Fruit fly (Drosophila melanogaster) whole organism, embryonic: ENCODE measurements around the gene MEP-1.

ENCODE experiments used
- ATbp ChIP-seq: fragments of 200-800 bp; sonication (Bioruptor generic); optimal IDR thresholded peaks from 2 replicates; lab custom pipeline; 2017; ENCODE audit warnings: missing biosample characterization, mild to moderate bottlenecking, missing genetic modification characterization, missing genetic modification reagents
- Ada2b ChIP-seq: fragments of 200-800 bp; sonication (Bioruptor generic); IDR thresholded peaks from 2 replicates; pipeline ENCODE4 v1.3.6; 2022; ENCODE audit warnings: missing biosample characterization, missing genetic modification characterization
- Bteb2 ChIP-seq: fragments of 200-800 bp; sonication (Bioruptor generic); optimal IDR thresholded peaks from 2 replicates; lab custom pipeline; 2016; ENCODE audit warnings: missing biosample characterization, missing genetic modification characterization
- CG10267 ChIP-seq: fragments of 200-800 bp; sonication (Bioruptor generic); optimal IDR thresholded peaks from 2 replicates; lab custom pipeline; 2018; ENCODE audit warnings: missing biosample characterization, mild to moderate bottlenecking, missing genetic modification characterization, moderate library complexity
- CG10654 ChIP-seq: fragments of 200-800 bp; sonication (Bioruptor generic); optimal IDR thresholded peaks from 2 replicates; lab custom pipeline; 2016; ENCODE audit warnings: missing biosample characterization, missing genetic modification characterization
- CG12155 ChIP-seq: fragments of 200-800 bp; sonication (Bioruptor generic); optimal IDR thresholded peaks from 3 replicates; lab custom pipeline; 2016; ENCODE audit warnings: missing biosample characterization, missing genetic modification characterization
- CG12769 ChIP-seq: fragments of 200-800 bp; sonication (Bioruptor generic); optimal IDR thresholded peaks from 2 replicates; lab custom pipeline; 2019; ENCODE audit warnings: missing biosample characterization, mild to moderate bottlenecking, missing genetic modification characterization, moderate library complexity
- CG13287 ChIP-seq: fragments of 200-800 bp; sonication (Bioruptor generic); IDR thresholded peaks from 2 replicates; pipeline ENCODE4 v1.3.6; 2022; ENCODE audit warnings: missing biosample characterization, missing genetic modification characterization; ENCODE audit not compliant: partially characterized antibody
- CG1529 ChIP-seq: fragments of 200-800 bp; sonication (Bioruptor generic); optimal IDR thresholded peaks from 3 replicates; lab custom pipeline; 2018; ENCODE audit warnings: missing biosample characterization, missing genetic modification characterization
- CG2889 ChIP-seq: fragments of 200-800 bp; sonication (Bioruptor generic); IDR thresholded peaks from 3 replicates; pipeline ENCODE4 v1.3.6; 2022; ENCODE audit warnings: missing biosample characterization, missing genetic modification characterization
- CG42726 ChIP-seq: fragments of 200-800 bp; sonication (Bioruptor generic); IDR thresholded peaks from 2 replicates; pipeline ENCODE4 v1.3.6; 2022; ENCODE audit warnings: missing biosample characterization, missing genetic modification characterization; ENCODE audit not compliant: partially characterized antibody
- CG4707 ChIP-seq: fragments of 200-800 bp; sonication (Bioruptor generic); optimal IDR thresholded peaks from 2 replicates; lab custom pipeline; 2018; ENCODE audit warnings: missing biosample characterization, mild to moderate bottlenecking, missing genetic modification characterization, moderate library complexity
- CG6854 ChIP-seq: fragments of 200-800 bp; sonication (Bioruptor generic); optimal IDR thresholded peaks from 3 replicates; lab custom pipeline; 2017; ENCODE audit warnings: missing biosample characterization, mild to moderate bottlenecking, missing genetic modification characterization
- CG7271 ChIP-seq: fragments of 200-800 bp; sonication (Bioruptor generic); optimal IDR thresholded peaks from 2 replicates; lab custom pipeline; 2018; ENCODE audit warnings: missing biosample characterization, mild to moderate bottlenecking, missing genetic modification characterization, moderate library complexity
- CG7786 ChIP-seq: fragments of 200-800 bp; sonication (Bioruptor generic); optimal IDR thresholded peaks from 2 replicates; lab custom pipeline; 2016; ENCODE audit warnings: missing biosample characterization, missing genetic modification characterization
- CG8765 ChIP-seq: fragments of 200-800 bp; sonication (Bioruptor generic); IDR thresholded peaks from 2 replicates; pipeline ENCODE4 v1.3.6; 2022; ENCODE audit warnings: missing biosample characterization, missing genetic modification characterization
- CG8944 ChIP-seq: fragments of 200-800 bp; sonication (Bioruptor generic); optimal IDR thresholded peaks from 3 replicates; lab custom pipeline; 2016; ENCODE audit warnings: missing biosample characterization, missing genetic modification characterization
- CkIIα-i1 ChIP-seq: fragments of 200-800 bp; sonication (Bioruptor generic); IDR thresholded peaks from 2 replicates; pipeline ENCODE4 v1.3.6; 2022; ENCODE audit warnings: missing biosample characterization, missing genetic modification characterization
- Deaf1 ChIP-seq: fragments of 200-800 bp; optimal IDR thresholded peaks from 3 replicates; lab custom pipeline; 2019; ENCODE audit warnings: missing biosample characterization, mild to moderate bottlenecking, missing genetic modification characterization, moderate library complexity
- Dref ChIP-seq: fragments of 200-800 bp; sonication (Bioruptor generic); IDR thresholded peaks from 2 replicates; pipeline ENCODE4 v1.3.6; 2022; ENCODE audit warnings: missing biosample characterization, missing genetic modification characterization
- Fer3 ChIP-seq: fragments of 200-800 bp; sonication (Bioruptor generic); optimal IDR thresholded peaks from 2 replicates; lab custom pipeline; 2018; ENCODE audit warnings: missing biosample characterization, mild to moderate bottlenecking, missing genetic modification characterization, moderate library complexity
- GATAe ChIP-seq: fragments of 200-800 bp; sonication (Bioruptor generic); conservative IDR thresholded peaks from 2 replicates; pipeline ENCODE4 v1.3.6; 2022; ENCODE audit warnings: missing biosample characterization, missing genetic modification characterization
- HLH3B ChIP-seq: fragments of 200-800 bp; sonication (Bioruptor generic); IDR thresholded peaks from 2 replicates; pipeline ENCODE4 v1.3.6; 2022; ENCODE audit warnings: missing biosample characterization, missing genetic modification characterization
- Med ChIP-seq: fragments of 200-800 bp; sonication (Bioruptor generic); peaks from one replicate; lab custom pipeline; 2016; ENCODE audit warnings: missing biosample characterization, missing genetic modification characterization, mild to moderate bottlenecking, inconsistent platforms, moderate library complexity
- Mrtf ChIP-seq: fragments of 200-800 bp; sonication (Bioruptor generic); IDR thresholded peaks from 3 replicates; pipeline ENCODE4 v1.3.6; 2022; ENCODE audit warnings: missing biosample characterization, missing genetic modification characterization
- Tbp ChIP-seq: fragments of >200 bp; optimal IDR thresholded peaks from 2 replicates; lab custom pipeline; 2018; ENCODE audit warnings: missing biosample characterization, missing genetic modification characterization
- al ChIP-seq: fragments of 200-800 bp; sonication (Bioruptor generic); IDR thresholded peaks from 2 replicates; pipeline ENCODE4 v1.3.6; 2022; ENCODE audit warnings: missing biosample characterization, missing genetic modification characterization
- bbx ChIP-seq: fragments of 200-800 bp; sonication (Bioruptor generic); IDR thresholded peaks from 2 replicates; pipeline ENCODE4 v1.3.6; 2022; ENCODE audit warnings: missing biosample characterization, missing genetic modification characterization; ENCODE audit not compliant: partially characterized antibody
- chm ChIP-seq: fragments of 200-800 bp; sonication (Bioruptor generic); IDR thresholded peaks from 2 replicates; pipeline ENCODE4 v1.3.6; 2022; ENCODE audit warnings: missing biosample characterization, missing genetic modification characterization
- ems ChIP-seq: fragments of 200-800 bp; sonication (Bioruptor generic); optimal IDR thresholded peaks from 3 replicates; lab custom pipeline; 2016; ENCODE audit warnings: missing biosample characterization, missing genetic modification characterization
- fru ChIP-seq: fragments of >200 bp; optimal IDR thresholded peaks from 2 replicates; lab custom pipeline; 2017
- gsb-n ChIP-seq: fragments of 200-800 bp; sonication (Bioruptor generic); optimal IDR thresholded peaks from 3 replicates; lab custom pipeline; 2018; ENCODE audit warnings: missing biosample characterization, mild to moderate bottlenecking, missing genetic modification characterization
- h ChIP-seq: fragments of >200 bp; optimal IDR thresholded peaks from 2 replicates; lab custom pipeline; 2017
- hb ChIP-seq: fragments of 200-800 bp; sonication (Bioruptor generic); IDR thresholded peaks from 3 replicates; pipeline ENCODE4 v1.3.6; 2022; ENCODE audit warnings: missing biosample characterization, missing genetic modification characterization; ENCODE audit not compliant: partially characterized antibody
- hth ChIP-seq: fragments of >200 bp; optimal IDR thresholded peaks from 2 replicates; lab custom pipeline; 2017; ENCODE audit warnings: inconsistent platforms
- insv ChIP-seq, 2 experiments: fragments of 200-800 bp; sonication (Bioruptor generic); optimal IDR thresholded peaks; 3 replicates each; lab custom pipeline; 2016 to 2018; ENCODE audit warnings: missing biosample characterization in 2 of 2, missing genetic modification characterization in 2 of 2
- ken ChIP-seq: fragments of 200-800 bp; sonication (Bioruptor generic); IDR thresholded peaks from 3 replicates; pipeline ENCODE4 v1.3.6; 2022; ENCODE audit warnings: missing biosample characterization, missing genetic modification characterization
- lola ChIP-seq, 3 experiments: fragments of >200 bp in 2 of 3; fragments of 200-800 bp in 1 of 3; sonication (Bioruptor generic) in 1 of 3; optimal IDR thresholded peaks; 2 replicates each; lab custom pipeline; 2017 to 2019; ENCODE audit warnings: missing biosample characterization in 3 of 3, missing genetic modification characterization in 3 of 3, mild to moderate bottlenecking in 1 of 3, moderate library complexity in 1 of 3
- nerfin-2 ChIP-seq: fragments of 200-800 bp; sonication (Bioruptor generic); IDR thresholded peaks from 2 replicates; pipeline ENCODE4 v1.3.6; 2022; ENCODE audit warnings: missing biosample characterization, missing genetic modification characterization; ENCODE audit not compliant: partially characterized antibody
- onecut ChIP-seq: fragments of 200-800 bp; sonication (Bioruptor generic); IDR thresholded peaks from 2 replicates; pipeline ENCODE4 v1.3.6; 2022; ENCODE audit warnings: missing biosample characterization, missing genetic modification characterization
- pfk ChIP-seq: fragments of 200-800 bp; sonication (Bioruptor generic); optimal IDR thresholded peaks from 2 replicates; lab custom pipeline; 2018; ENCODE audit warnings: missing biosample characterization, mild to moderate bottlenecking, missing genetic modification characterization, moderate library complexity
- pho ChIP-seq: fragments of 200-800 bp; sonication (Bioruptor generic); optimal IDR thresholded peaks from 2 replicates; lab custom pipeline; 2016; ENCODE audit warnings: missing biosample characterization, missing genetic modification characterization
- repo ChIP-seq: fragments of 200-800 bp; sonication (Bioruptor generic); optimal IDR thresholded peaks from 2 replicates; lab custom pipeline; 2016; ENCODE audit warnings: missing biosample characterization, missing genetic modification characterization
- ro ChIP-seq: fragments of 200-800 bp; sonication (Bioruptor generic); IDR thresholded peaks from 2 replicates; pipeline ENCODE4 v1.3.6; 2022; ENCODE audit warnings: missing biosample characterization, missing genetic modification characterization
- sens-2 ChIP-seq: fragments of 200-800 bp; sonication (Bioruptor generic); IDR thresholded peaks from 2 replicates; pipeline ENCODE4 v1.3.6; 2022; ENCODE audit warnings: missing biosample characterization, missing genetic modification characterization
- tin ChIP-seq: fragments of 200-800 bp; sonication (Bioruptor generic); optimal IDR thresholded peaks from 3 replicates; lab custom pipeline; 2016; ENCODE audit warnings: missing biosample characterization, missing genetic modification characterization
- wor ChIP-seq: fragments of 200-800 bp; sonication (Bioruptor generic); IDR thresholded peaks from 2 replicates; pipeline ENCODE4 v1.3.6; 2022; ENCODE audit warnings: missing biosample characterization, missing genetic modification characterization

Gene MEP-1

DNA sequence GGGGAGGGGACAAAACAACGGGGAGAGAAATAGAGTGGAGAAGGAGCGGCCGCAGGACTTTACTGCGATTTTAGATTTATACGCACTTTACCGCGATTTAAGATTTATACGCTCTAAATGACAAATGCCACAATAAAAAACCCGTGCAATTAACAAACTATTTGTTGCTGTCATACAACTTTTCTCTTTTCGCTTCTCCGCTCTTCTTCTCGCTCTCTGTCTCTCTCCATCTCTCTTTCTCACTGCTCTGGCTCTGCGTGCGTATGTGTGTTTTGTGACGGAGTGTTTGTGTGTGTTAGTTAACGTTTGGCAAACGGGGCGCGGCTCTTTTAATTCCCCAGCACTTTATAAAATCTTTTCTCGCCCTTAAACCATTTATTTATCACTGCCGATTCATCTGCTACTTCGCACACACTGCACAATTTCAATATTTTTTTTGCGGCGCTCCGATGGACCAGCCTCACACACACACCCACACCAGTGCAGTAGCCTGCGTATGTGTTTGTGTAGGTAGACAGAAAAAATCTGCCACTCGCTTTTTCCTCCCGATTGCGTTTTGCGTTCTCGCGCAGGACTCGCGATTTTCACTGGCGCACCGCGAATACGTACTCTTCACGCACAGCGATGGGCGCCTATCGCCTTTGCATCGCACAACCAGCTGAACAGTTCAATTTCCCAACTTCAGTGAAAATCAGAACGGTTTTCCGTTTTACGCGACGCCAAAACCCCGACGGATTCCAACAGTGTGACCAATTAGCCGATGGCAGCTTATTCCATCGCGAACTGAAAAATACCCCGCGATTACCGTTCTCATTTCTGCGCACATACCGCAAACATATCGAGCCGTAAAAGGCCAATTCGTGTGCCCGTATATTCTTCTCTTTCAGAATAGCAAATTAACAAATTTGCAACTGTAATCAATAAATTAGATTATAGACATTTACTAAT lies 45.4 kb upstream of the MEP-1 start, which contains the start of gene msn (continued):
- peak; percentile 67 for TF ChIP-seq CG13287 (GFP tag; lab: Robert Waterston, UW)
- no peak for TF ChIP-seq tin (GFP tag; lab: Kevin White, UChicago)
- peak; percentile 40 for TF ChIP-seq repo (GFP tag; lab: Kevin White, UChicago)
- no peak for TF ChIP-seq CG4707
- no peak for TF ChIP-seq CG1529
- TF ChIP-seq CG42726, result peak; percentile 83
- TF ChIP-seq CG7786 (GFP tag; lab: Kevin White, UChicago), result no peak
- peak; percentile 7 for TF ChIP-seq CG10654 (GFP tag; lab: Kevin White, UChicago)
- no peak for TF ChIP-seq GATAe (GFP tag; lab: Robert Waterston, UW)
- no peak for TF ChIP-seq ro (GFP tag; lab: Robert Waterston, UW)
- TF ChIP-seq Deaf1 (tag; lab: Kevin White, UChicago), result peak; percentile 57
- no peak for TF ChIP-seq lola (GFP tag; optimal IDR thresholded peaks at IDR 0.05; lab: Kevin White, UChicago)
- no peak for TF ChIP-seq h
- TF ChIP-seq, all 482 proteins: peak for 198

DNA sequence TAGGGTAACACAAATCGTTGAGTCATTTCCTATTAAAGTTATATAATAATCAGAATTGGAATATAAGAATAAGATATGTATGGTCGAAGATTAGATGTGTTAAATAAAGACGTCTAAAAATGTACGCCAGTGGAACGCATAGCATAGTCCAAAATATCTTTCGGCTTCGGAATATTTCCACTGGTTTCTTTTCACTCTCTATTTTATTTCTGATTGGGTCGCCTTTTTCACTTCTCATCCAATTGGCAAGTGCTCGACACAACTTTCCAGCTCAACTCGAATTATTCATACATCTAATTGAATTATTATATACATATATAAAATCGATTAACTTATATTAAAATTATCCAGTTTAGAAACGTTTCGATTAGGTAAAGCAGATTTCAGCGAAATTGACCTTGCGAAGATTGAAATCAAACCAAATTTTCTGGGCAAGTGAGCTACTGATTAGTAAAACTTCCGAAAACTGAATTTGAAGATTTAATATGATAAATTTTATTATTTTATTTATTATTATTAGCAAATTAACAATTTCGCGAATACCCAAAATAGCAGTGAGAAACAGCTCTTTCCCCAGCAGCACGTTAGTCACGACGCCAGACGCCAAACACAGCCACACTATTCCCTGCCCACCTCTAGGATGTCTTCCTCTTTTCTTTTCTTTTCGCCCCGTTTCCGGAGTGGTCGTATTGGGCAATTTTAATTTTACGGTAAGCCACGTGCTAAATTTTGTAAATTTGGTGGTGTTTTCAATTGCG lies 44.5 kb upstream of the MEP-1 start, which contains the start of gene RpL8:
Gene RpL8 (plus strand): TSS at position 653 of the 758 bp plus-strand sequence.
- TF ChIP-seq hth (lab: Kevin White, UChicago) (no peak), CG10267 (tag; lab: Kevin White, UChicago) (peak; percentile 68), CG7271 (tag; lab: Kevin White, UChicago) (peak; percentile 92), CG8944 (GFP tag; lab: Kevin White, UChicago) (peak; percentile 63), pho (peak; percentile 77), gsb-n (tag; lab: Kevin White, UChicago) (peak; percentile 75), Bteb2 (peak; percentile 70), Ada2b (GFP tag; lab: Robert Waterston, UW) (peak; percentile 63), ATbp (GFP tag; lab: Kevin White, UChicago) (peak; percentile 86), nerfin-2 (GFP tag; lab: Robert Waterston, UW) (no peak), pfk (GFP tag; lab: Kevin White, UChicago) (peak; percentile 81), Mrtf (GFP tag; lab: Robert Waterston, UW) (peak; percentile 74), tin (GFP tag; lab: Kevin White, UChicago) (peak; percentile 71), onecut (peak; percentile 89), CG12155 (peak; percentile 60), CG12769 (tag; lab: Kevin White, UChicago) (peak; percentile 79), insv (GFP tag; optimal IDR thresholded peaks at IDR 0.05; lab: Kevin White, UChicago) (peak in 1 of 2 experiments; percentile 93), HLH3B (peak; percentile 73), Fer3 (peak; percentile 81), chm (GFP tag; lab: Robert Waterston, UW) (peak; percentile 97), Tbp (GFP tag; lab: Kevin White, UChicago) (no peak), Dref (GFP tag; lab: Robert Waterston, UW) (peak; percentile 55), CG8765 (GFP tag; lab: Robert Waterston, UW) (no peak), bbx (GFP tag; lab: Robert Waterston, UW) (peak; percentile 70), ro (GFP tag; lab: Robert Waterston, UW) (peak; percentile 28; the same call in 1 of the 2 replicates), CG6854 (GFP tag; lab: Kevin White, UChicago) (peak; percentile 90), al (peak; percentile 65), sens-2 (GFP tag; lab: Robert Waterston, UW) (peak; percentile 89), hb (GFP tag; lab: Robert Waterston, UW) (no peak), wor (no peak), CkIIα-i1 (GFP tag; lab: Robert Waterston, UW) (no peak), ems (GFP tag; lab: Kevin White, UChicago) (peak; percentile 62), CG2889 (GFP tag; lab: Robert Waterston, UW) (peak; percentile 59; the same call in 1 of the 3 replicates), Med (GFP tag; lab: Kevin White, UChicago) (peak; percentile 98), ken (GFP tag; lab: Robert Waterston, UW) (peak; percentile 88), fru (lab: Kevin White, UChicago) (no peak)
